Fruit fly (Drosophila melanogaster) whole organism, embryonic: ENCODE results near the gene CG5853.

Source experiments
- CG10267 ChIP-seq: fragments of 200-800 bp; sonication (Bioruptor generic); optimal IDR thresholded peaks from 2 replicates; lab custom pipeline; 2018; ENCODE audit warnings: missing biosample characterization, mild to moderate bottlenecking, missing genetic modification characterization, moderate library complexity
- CG10959 ChIP-seq: fragments of 200-800 bp; sonication (Bioruptor generic); IDR thresholded peaks from 2 replicates; pipeline ENCODE4 v1.3.6; 2022; ENCODE audit warnings: missing biosample characterization, missing genetic modification characterization
- CG11723 ChIP-seq: fragments of 200-800 bp; sonication (Bioruptor generic); optimal IDR thresholded peaks from 2 replicates; lab custom pipeline; 2017; ENCODE audit warnings: missing biosample characterization, mild to moderate bottlenecking, missing genetic modification characterization
- CG13296 ChIP-seq: fragments of 200-800 bp; sonication (Bioruptor generic); optimal IDR thresholded peaks from 3 replicates; lab custom pipeline; 2018; ENCODE audit warnings: missing biosample characterization, mild to moderate bottlenecking, missing genetic modification characterization
- CG13775 ChIP-seq: fragments of 200-800 bp; sonication (Bioruptor generic); optimal IDR thresholded peaks from 3 replicates; lab custom pipeline; 2017; ENCODE audit warnings: missing biosample characterization, mild to moderate bottlenecking, missing genetic modification characterization
- CG14710 ChIP-seq: fragments of 200-800 bp; sonication (Bioruptor generic); optimal IDR thresholded peaks from 3 replicates; lab custom pipeline; 2019; ENCODE audit warnings: missing biosample characterization, mild to moderate bottlenecking, missing genetic modification characterization, moderate library complexity
- CG14965 ChIP-seq: fragments of 200-800 bp; sonication (Bioruptor generic); optimal IDR thresholded peaks from 2 replicates; lab custom pipeline; 2016; ENCODE audit warnings: missing biosample characterization, missing genetic modification characterization, borderline replicate concordance
- CG1529 ChIP-seq: fragments of 200-800 bp; sonication (Bioruptor generic); optimal IDR thresholded peaks from 3 replicates; lab custom pipeline; 2018; ENCODE audit warnings: missing biosample characterization, missing genetic modification characterization
- CG15696 ChIP-seq: fragments of 200-800 bp; sonication (Bioruptor generic); optimal IDR thresholded peaks from 2 replicates; lab custom pipeline; 2019; ENCODE audit warnings: missing biosample characterization, mild to moderate bottlenecking, missing genetic modification characterization, moderate library complexity
- CG16815 ChIP-seq: fragments of 200-800 bp; sonication (Bioruptor generic); optimal IDR thresholded peaks from 3 replicates; lab custom pipeline; 2017; ENCODE audit warnings: missing biosample characterization, mild to moderate bottlenecking, missing genetic modification characterization
- CG17328 ChIP-seq: fragments of 200-800 bp; sonication (Bioruptor generic); IDR thresholded peaks from 2 replicates; pipeline ENCODE4 v1.3.6; 2022; ENCODE audit warnings: missing biosample characterization, missing genetic modification characterization
- CG18262 ChIP-seq: fragments of 200-800 bp; optimal IDR thresholded peaks from 3 replicates; lab custom pipeline; 2019; ENCODE audit warnings: missing biosample characterization, mild to moderate bottlenecking, missing genetic modification characterization, moderate library complexity
- CG43689 ChIP-seq: fragments of 200-800 bp; sonication (Bioruptor generic); IDR thresholded peaks from 2 replicates; pipeline ENCODE4 v1.3.6; 2022; ENCODE audit warnings: missing biosample characterization, missing genetic modification characterization
- CG7556 ChIP-seq: fragments of 200-800 bp; sonication (Bioruptor generic); optimal IDR thresholded peaks from 2 replicates; lab custom pipeline; 2017; ENCODE audit warnings: missing biosample characterization, mild to moderate bottlenecking, missing genetic modification characterization
- CG8478 ChIP-seq: fragments of >200 bp; optimal IDR thresholded peaks from 2 replicates; lab custom pipeline; 2018
- CG8765 ChIP-seq: fragments of 200-800 bp; sonication (Bioruptor generic); IDR thresholded peaks from 2 replicates; pipeline ENCODE4 v1.3.6; 2022; ENCODE audit warnings: missing biosample characterization, missing genetic modification characterization
- CG9727 ChIP-seq: fragments of 200-800 bp; sonication (Bioruptor generic); optimal IDR thresholded peaks from 3 replicates; lab custom pipeline; 2017; ENCODE audit warnings: missing biosample characterization, mild to moderate bottlenecking, missing genetic modification characterization
- Elba2 ChIP-seq: fragments of 200-800 bp; sonication (Bioruptor generic); optimal IDR thresholded peaks from 3 replicates; lab custom pipeline; 2016; ENCODE audit warnings: missing biosample characterization, missing genetic modification characterization
- H2.0 ChIP-seq: fragments of 200-800 bp; sonication (Bioruptor generic); IDR thresholded peaks from 2 replicates; pipeline ENCODE4 v1.3.6; 2022; ENCODE audit warnings: missing biosample characterization, missing genetic modification characterization
- Kr ChIP-seq: fragments of 200-800 bp; sonication (Bioruptor generic); optimal IDR thresholded peaks from 2 replicates; lab custom pipeline; 2017; ENCODE audit warnings: missing biosample characterization, mild to moderate bottlenecking, missing genetic modification characterization
- Lhr ChIP-seq: fragments of 200-800 bp; sonication (Bioruptor generic); optimal IDR thresholded peaks from 3 replicates; lab custom pipeline; 2017; ENCODE audit warnings: mild to moderate bottlenecking, missing biosample characterization, missing genetic modification reagents, missing genetic modification characterization
- Lpt ChIP-seq: fragments of >200 bp; optimal IDR thresholded peaks from 2 replicates; lab custom pipeline; 2018; ENCODE audit warnings: missing biosample characterization, missing genetic modification characterization
- NfI ChIP-seq: fragments of 200-800 bp; sonication (Bioruptor generic); optimal IDR thresholded peaks from 3 replicates; lab custom pipeline; 2018; ENCODE audit warnings: missing biosample characterization, mild to moderate bottlenecking, missing genetic modification characterization, moderate library complexity
- Rfx ChIP-seq: fragments of 200-800 bp; sonication (Bioruptor generic); IDR thresholded peaks from 2 replicates; pipeline ENCODE4 v1.3.6; 2022; ENCODE audit warnings: missing biosample characterization, missing genetic modification characterization
- Sry-β ChIP-seq: fragments of 200-800 bp; sonication (Bioruptor generic); optimal IDR thresholded peaks from 2 replicates; lab custom pipeline; 2018; ENCODE audit warnings: missing biosample characterization, mild to moderate bottlenecking, missing genetic modification characterization, moderate library complexity
- abd-A ChIP-seq: fragments of 200-800 bp; sonication (Bioruptor generic); optimal IDR thresholded peaks from 3 replicates; lab custom pipeline; 2019; ENCODE audit warnings: missing biosample characterization, mild to moderate bottlenecking, missing genetic modification characterization, moderate library complexity
- ac ChIP-seq: fragments of 200-800 bp; sonication (Bioruptor generic); optimal IDR thresholded peaks from 3 replicates; lab custom pipeline; 2017; ENCODE audit warnings: missing biosample characterization, mild to moderate bottlenecking, missing genetic modification characterization
- ara ChIP-seq: fragments of 200-800 bp; sonication (Bioruptor generic); IDR thresholded peaks from 2 replicates; pipeline ENCODE4 v1.3.6; 2022; ENCODE audit warnings: missing biosample characterization, missing genetic modification characterization
- ase ChIP-seq: fragments of 200-800 bp; sonication (Bioruptor generic); IDR thresholded peaks from 3 replicates; pipeline ENCODE4 v1.3.6; 2022; ENCODE audit warnings: missing biosample characterization, missing genetic modification characterization
- ash1 ChIP-seq: fragments of 200-800 bp; sonication (Bioruptor generic); optimal IDR thresholded peaks from 2 replicates; lab custom pipeline; 2018; ENCODE audit warnings: missing biosample characterization, mild to moderate bottlenecking, missing genetic modification characterization
- br ChIP-seq: fragments of >200 bp; optimal IDR thresholded peaks from 2 replicates; lab custom pipeline; 2017
- dan ChIP-seq: fragments of 200-800 bp; sonication (Bioruptor generic); IDR thresholded peaks from 2 replicates; pipeline ENCODE4 v1.3.6; 2022; ENCODE audit warnings: missing biosample characterization, missing genetic modification characterization
- disco-r ChIP-seq: fragments of 200-800 bp; sonication (Bioruptor generic); optimal IDR thresholded peaks from 2 replicates; lab custom pipeline; 2016; ENCODE audit warnings: missing biosample characterization, missing genetic modification characterization
- dmrt11E ChIP-seq: fragments of 200-800 bp; sonication (Bioruptor generic); optimal IDR thresholded peaks from 3 replicates; lab custom pipeline; 2018; ENCODE audit warnings: missing biosample characterization, mild to moderate bottlenecking, missing genetic modification characterization, moderate library complexity
- ewg ChIP-seq: fragments of 200-800 bp; sonication (Bioruptor generic); optimal IDR thresholded peaks from 3 replicates; lab custom pipeline; 2017; ENCODE audit warnings: mild to moderate bottlenecking, missing biosample characterization, missing genetic modification reagents, missing genetic modification characterization
- gem ChIP-seq: fragments of 200-800 bp; sonication (Bioruptor generic); optimal IDR thresholded peaks from 2 replicates; lab custom pipeline; 2019; ENCODE audit warnings: missing biosample characterization, mild to moderate bottlenecking, missing genetic modification characterization, moderate library complexity
- grau ChIP-seq: fragments of 200-800 bp; optimal IDR thresholded peaks from 3 replicates; lab custom pipeline; 2019; ENCODE audit warnings: missing biosample characterization, mild to moderate bottlenecking, missing genetic modification characterization, moderate library complexity
- gsb-n ChIP-seq: fragments of 200-800 bp; sonication (Bioruptor generic); optimal IDR thresholded peaks from 3 replicates; lab custom pipeline; 2018; ENCODE audit warnings: missing biosample characterization, mild to moderate bottlenecking, missing genetic modification characterization
- hbn ChIP-seq: fragments of 200-800 bp; sonication (Bioruptor generic); IDR thresholded peaks from 2 replicates; pipeline ENCODE4 v1.3.6; 2022; ENCODE audit warnings: missing biosample characterization, missing genetic modification characterization; ENCODE audit not compliant: partially characterized antibody
- knrl ChIP-seq: fragments of 200-800 bp; sonication (Bioruptor generic); IDR thresholded peaks from 3 replicates; pipeline ENCODE4 v1.3.6; 2022; ENCODE audit warnings: missing biosample characterization, missing genetic modification characterization; ENCODE audit not compliant: partially characterized antibody
- lola ChIP-seq, 3 experiments: fragments of >200 bp in 2 of 3; fragments of 200-800 bp in 1 of 3; sonication (Bioruptor generic) in 1 of 3; optimal IDR thresholded peaks; 2 replicates each; lab custom pipeline; 2017 to 2019; ENCODE audit warnings: missing biosample characterization in 3 of 3, missing genetic modification characterization in 3 of 3, mild to moderate bottlenecking in 1 of 3, moderate library complexity in 1 of 3
- prd ChIP-seq, 3 experiments: fragments of >200 bp in 2 of 3; fragments of 200-800 bp in 1 of 3; sonication (Bioruptor generic) in 1 of 3; optimal IDR thresholded peaks in 2 of 3; IDR thresholded peaks in 1 of 3; 2 replicates in 2 of 3; 3 replicates in 1 of 3; pipeline versions ENCODE4 v1.3.6 to Lab custom; 2017 to 2022; ENCODE audit warnings: missing biosample characterization in 1 of 3, missing genetic modification characterization in 1 of 3
- sens ChIP-seq: fragments of 200-800 bp; sonication (Bioruptor generic); peaks from one replicate; lab custom pipeline; 2016; ENCODE audit warnings: missing biosample characterization, missing genetic modification characterization
- sens-2 ChIP-seq: fragments of 200-800 bp; sonication (Bioruptor generic); IDR thresholded peaks from 2 replicates; pipeline ENCODE4 v1.3.6; 2022; ENCODE audit warnings: missing biosample characterization, missing genetic modification characterization
- slp2 ChIP-seq: fragments of 200-800 bp; sonication (Bioruptor generic); optimal IDR thresholded peaks from 2 replicates; lab custom pipeline; 2016; ENCODE audit warnings: missing biosample characterization, missing genetic modification characterization
- ssp ChIP-seq: fragments of 200-800 bp; sonication (Bioruptor generic); IDR thresholded peaks from 2 replicates; pipeline ENCODE4 v1.3.6; 2022; ENCODE audit warnings: missing biosample characterization, missing genetic modification characterization
- stwl ChIP-seq: fragments of 200-800 bp; sonication (Bioruptor generic); optimal IDR thresholded peaks from 3 replicates; lab custom pipeline; 2018; ENCODE audit warnings: missing biosample characterization, mild to moderate bottlenecking, missing genetic modification characterization, moderate library complexity
- tup ChIP-seq: fragments of 200-800 bp; sonication (Bioruptor generic); optimal IDR thresholded peaks from 2 replicates; lab custom pipeline; 2016; ENCODE audit warnings: missing biosample characterization, mild to moderate bottlenecking, missing genetic modification characterization, moderate library complexity
- twi ChIP-seq: fragments of 200-800 bp; optimal IDR thresholded peaks from 2 replicates; lab custom pipeline; 2019; ENCODE audit warnings: missing biosample characterization, mild to moderate bottlenecking, missing genetic modification characterization, moderate library complexity
- zf30C ChIP-seq: fragments of 200-800 bp; sonication (Bioruptor generic); optimal IDR thresholded peaks from 3 replicates; lab custom pipeline; 2018; ENCODE audit warnings: missing biosample characterization, mild to moderate bottlenecking, missing genetic modification characterization

The CG5853 gene

dm6 chr2L:9989846-9990506, 42.5 kb upstream of the CG5853 start (continued):
- peak; percentile 80 for TF ChIP-seq dmrt11E (tag; lab: Kevin White, UChicago)
- TF ChIP-seq CG16815 (GFP tag; lab: Kevin White, UChicago) = peak; percentile 20
- TF ChIP-seq CG9727 = peak; percentile 76
- TF ChIP-seq CG13296 (GFP tag; lab: Kevin White, UChicago) = no peak
- no peak for TF ChIP-seq NfI (GFP tag; lab: Kevin White, UChicago)
- TF ChIP-seq sens-2 (GFP tag; lab: Robert Waterston, UW) = peak; percentile 16; the same call in 1 of the 2 replicates
- peak; percentile 45 for TF ChIP-seq gsb-n
- TF ChIP-seq H2.0 (GFP tag; lab: Robert Waterston, UW) = no peak
- peak; percentile 80 for TF ChIP-seq zf30C
- peak; percentile 48 for TF ChIP-seq gem (tag; lab: Kevin White, UChicago)
- no peak for TF ChIP-seq Kr (GFP tag; lab: Kevin White, UChicago)
- no peak for TF ChIP-seq Rfx (GFP tag; lab: Robert Waterston, UW)
- no peak for TF ChIP-seq CG43689 (GFP tag; lab: Robert Waterston, UW)
- TF ChIP-seq CG8765 (GFP tag; lab: Robert Waterston, UW) = peak; percentile 14; the same call in 1 of the 2 replicates
- peak; percentile 15 for TF ChIP-seq CG7556
- TF ChIP-seq lola (GFP tag; optimal IDR thresholded peaks at IDR 0.05; lab: Kevin White, UChicago) = peak in 1 of 3 experiments; percentile 66
- no peak for TF ChIP-seq tup
- TF ChIP-seq CG15696 (tag; lab: Kevin White, UChicago) = peak; percentile 74
- TF ChIP-seq Lhr = no peak
- TF ChIP-seq CG17328 (GFP tag; lab: Robert Waterston, UW) = peak; percentile 49
- no peak for TF ChIP-seq ase
- no peak for TF ChIP-seq prd (optimal IDR thresholded peaks at IDR 0.05; lab: Kevin White, UChicago)
- TF ChIP-seq prd (GFP tag; IDR thresholded peaks at IDR 0.05; lab: Robert Waterston, UW) = peak; percentile 61; the same call in 1 of the 3 replicates
- peak; percentile 95 for TF ChIP-seq ac (GFP tag; lab: Kevin White, UChicago)
- no peak for TF ChIP-seq CG11723 (GFP tag; lab: Kevin White, UChicago)
- TF ChIP-seq sens (GFP tag; lab: Kevin White, UChicago) = peak; percentile 82
- peak; percentile 77 for TF ChIP-seq CG10959 (GFP tag; lab: Robert Waterston, UW)
- peak; percentile 55; the same call in 1 of the 2 replicates for TF ChIP-seq ara (GFP tag; lab: Robert Waterston, UW)
- TF ChIP-seq CG13775 (GFP tag; lab: Kevin White, UChicago) = peak; percentile 17
- peak; percentile 65 for TF ChIP-seq dan (GFP tag; lab: Robert Waterston, UW)
- peak; percentile 13 for TF ChIP-seq stwl (tag; lab: Kevin White, UChicago)
- no peak for TF ChIP-seq grau (tag; lab: Kevin White, UChicago)
- TF ChIP-seq CG14710 (tag; lab: Kevin White, UChicago) = peak; percentile 44
- no peak for TF ChIP-seq hbn (GFP tag; lab: Robert Waterston, UW)
- no peak for TF ChIP-seq CG1529
- TF ChIP-seq CG18262 (tag; lab: Kevin White, UChicago) = peak; percentile 52
- peak; percentile 0 for TF ChIP-seq ewg (GFP tag; lab: Kevin White, UChicago)
- TF ChIP-seq CG10267 (tag; lab: Kevin White, UChicago) = peak; percentile 40

dm6 chr2L:9989275-9989674, 41.8 kb upstream of the CG5853 start:
- TF ChIP-seq knrl (GFP tag; lab: Robert Waterston, UW) (no peak), Lpt (GFP tag; lab: Kevin White, UChicago) (no peak), ash1 (GFP tag; lab: Kevin White, UChicago) (no peak), CG14965 (GFP tag; lab: Kevin White, UChicago) (no peak), abd-A (tag; lab: Kevin White, UChicago) (no peak), twi (peak; percentile 92), disco-r (GFP tag; lab: Kevin White, UChicago) (no peak), slp2 (GFP tag; lab: Kevin White, UChicago) (no peak), br (lab: Kevin White, UChicago) (no peak), Kr (GFP tag; lab: Kevin White, UChicago) (peak; percentile 28), ssp (GFP tag; lab: Robert Waterston, UW) (no peak), CG8478 (no peak), Elba2 (GFP tag; lab: Kevin White, UChicago) (no peak), Sry-β (GFP tag; lab: Kevin White, UChicago) (no peak)
- TF ChIP-seq, all 482 proteins: peak for 2
